Worm (Caenorhabditis elegans): ENCODE data around the gene F07C3.3.

- TF ChIP-seq unc-62 (GFP tag; optimal IDR thresholded peaks at IDR 0.05) (no peak), snpc-4 (tag; optimal IDR thresholded peaks at IDR 0.05) (no peak), bed-3 (GFP tag; optimal IDR thresholded peaks at IDR 0.05) (no peak), sptf-1 (tag; optimal IDR thresholded peaks at IDR 0.05) (no peak)
These were observed 17.7 kb upstream of the F07C3.3 start, which contains the start of gene ptd-2 for ce11 chrV:9249932-9250331.
